Worm (Caenorhabditis elegans): ENCODE measurements around the gene Y38H6C.13.
A peak's percentile ranks its signal among the peaks of the same experiment; 100 is the strongest.

Y38H6C.13 gene

DNA sequence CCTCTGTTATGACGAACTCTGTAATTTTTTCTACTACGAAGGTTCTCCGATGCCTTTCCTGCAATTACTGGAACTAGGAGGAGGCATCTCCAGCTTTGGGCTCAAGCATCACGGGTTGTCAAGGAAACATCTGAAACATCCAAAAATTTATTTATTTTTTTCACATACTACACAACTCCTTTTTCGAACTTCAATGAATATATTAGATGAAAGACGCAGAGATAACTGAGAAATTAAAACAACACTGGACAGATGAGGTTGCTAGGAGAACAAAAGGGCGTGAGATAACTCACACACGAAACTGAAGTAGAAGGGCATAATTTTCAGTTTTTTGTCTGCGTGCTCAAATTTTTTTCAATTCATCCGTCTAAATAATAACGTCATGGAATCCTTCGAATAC is at the start of gene Y38H6C.13:
Gene Y38H6C.13 (plus strand): TSS at position 301 of the 400 bp plus-strand sequence.
- no peak for TF ChIP-seq jun-1 (tag; optimal IDR thresholded peaks at IDR 0.05)
- no peak for TF ChIP-seq zip-11 (GFP tag; IDR thresholded peaks at IDR 0.05)
- TF ChIP-seq ctbp-1 (GFP tag; IDR thresholded peaks at IDR 0.05) = no peak
- TF ChIP-seq mdl-1 (tag; optimal IDR thresholded peaks at IDR 0.05) = no peak
- TF ChIP-seq fkh-10 (GFP tag; optimal IDR thresholded peaks at IDR 0.05) = no peak
- TF ChIP-seq ama-1 (optimal IDR thresholded peaks at IDR 0.05) = no peak
- TF ChIP-seq ztf-7 (tag; optimal IDR thresholded peaks at IDR 0.05) = no peak
- no peak for TF ChIP-seq lin-39 (tag; optimal IDR thresholded peaks at IDR 0.05)
- TF ChIP-seq dve-1 (tag; optimal IDR thresholded peaks at IDR 0.05; ENCODE audit: insufficient read depth) = no peak
- TF ChIP-seq lin-29 (GFP tag; IDR thresholded peaks at IDR 0.05) = no peak

DNA sequence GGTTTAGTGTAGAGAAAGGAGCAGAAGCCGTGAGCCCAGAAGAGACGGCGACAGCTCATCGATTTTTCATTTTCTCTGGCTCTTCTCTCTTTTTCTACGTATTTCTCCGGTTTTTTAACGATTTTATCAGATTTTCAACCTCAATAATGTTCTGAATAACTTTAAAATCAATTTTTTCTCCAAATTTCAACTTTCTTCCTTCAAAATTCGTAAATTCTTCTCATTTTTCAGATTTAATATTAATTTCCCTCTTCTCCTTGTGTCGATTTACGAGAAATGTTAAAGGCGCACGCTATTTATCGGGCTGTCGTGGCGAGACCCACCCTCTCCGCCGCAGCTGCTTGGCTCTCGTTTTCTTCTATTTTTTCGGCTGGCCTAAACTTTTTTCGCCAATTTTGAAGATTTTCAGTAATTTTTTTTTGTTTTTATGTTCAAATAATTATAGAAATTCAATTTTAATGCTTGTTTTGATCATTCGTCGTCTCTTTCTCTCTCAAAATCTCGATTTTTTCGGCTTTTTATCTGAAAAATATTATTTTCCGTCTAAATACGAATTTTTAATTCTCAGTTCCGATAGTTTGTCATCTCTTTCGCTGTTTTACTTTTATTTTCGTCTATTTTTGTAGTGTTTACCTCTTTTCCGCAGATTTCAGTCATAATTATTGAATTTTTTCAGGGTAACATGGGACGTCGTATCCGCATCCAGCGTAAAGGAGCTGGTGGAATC is 48.4 kb upstream of the Y38H6C.13 start, which contains the start of the genes calf-1 and rpl-2:
Gene calf-1 (minus strand): TSS at position 77 of the 727 bp plus-strand sequence.
Gene rpl-2 (plus strand): TSS at position 677 of the 727 bp plus-strand sequence.
- peak; percentile 23 for TF ChIP-seq nhr-11 (tag; optimal IDR thresholded peaks at IDR 0.05)
- peak; percentile 22 for TF ChIP-seq rbr-2 (tag; optimal IDR thresholded peaks at IDR 0.05)
- no peak for TF ChIP-seq unc-39 (tag; optimal IDR thresholded peaks at IDR 0.05)
- peak; percentile 55 for TF ChIP-seq dpl-1 (GFP tag; optimal IDR thresholded peaks at IDR 0.05)
- peak; percentile 29 for TF ChIP-seq nhr-77 (tag; optimal IDR thresholded peaks at IDR 0.05)
- peak; percentile 0 to 73 for TF ChIP-seq lsy-2 (tag; optimal IDR thresholded peaks at IDR 0.05)
- no peak for TF ChIP-seq T26A8.4 (GFP tag; IDR thresholded peaks at IDR 0.05)
- TF ChIP-seq hlh-30 (tag; optimal IDR thresholded peaks at IDR 0.05; ENCODE audit: insufficient read depth) = peak; percentile 68
- peak; percentile 69 for TF ChIP-seq mep-1 (tag; optimal IDR thresholded peaks at IDR 0.05)
- TF ChIP-seq ctbp-1 (GFP tag; IDR thresholded peaks at IDR 0.05) = no peak
- no peak for TF ChIP-seq ceh-62 (tag; optimal IDR thresholded peaks at IDR 0.05)
- TF ChIP-seq nhr-6 (tag; optimal IDR thresholded peaks at IDR 0.05) = peak; percentile 26
- TF ChIP-seq unc-130 (GFP tag; optimal IDR thresholded peaks at IDR 0.05) = peak; percentile 23
- peak in 1 of 2 experiments; percentile 2 for TF ChIP-seq mdl-1 (tag; optimal IDR thresholded peaks at IDR 0.05)
- no peak for TF ChIP-seq lin-15B (tag; optimal IDR thresholded peaks at IDR 0.05)
- no peak for TF ChIP-seq ama-1 (optimal IDR thresholded peaks at IDR 0.05)
- no peak for TF ChIP-seq nhr-111 (GFP tag; optimal IDR thresholded peaks at IDR 0.05)
- no peak for TF ChIP-seq ceh-32 (tag; optimal IDR thresholded peaks at IDR 0.05; ENCODE audit: poor library complexity)
- TF ChIP-seq nhr-10 (tag; optimal IDR thresholded peaks at IDR 0.05) = no peak
- TF ChIP-seq R02D3.7 (tag; optimal IDR thresholded peaks at IDR 0.05) = peak; percentile 73
- no peak for TF ChIP-seq ceh-28 (tag; optimal IDR thresholded peaks at IDR 0.05)
- peak; percentile 82 for TF ChIP-seq mes-2 (tag; optimal IDR thresholded peaks at IDR 0.05; ENCODE audit: poor library complexity, severe bottlenecking)
- peak; percentile 55 for TF ChIP-seq hlh-11 (tag; optimal IDR thresholded peaks at IDR 0.05)
- peak; percentile 44; the same call in 1 of the 2 replicates for TF ChIP-seq lin-38 (GFP tag; IDR thresholded peaks at IDR 0.05)
- peak; percentile 55 for TF ChIP-seq dve-1 (tag; optimal IDR thresholded peaks at IDR 0.05; ENCODE audit: insufficient read depth)
- TF ChIP-seq arid-1 (GFP tag; conservative IDR thresholded peaks at IDR 0.05) = no peak
- TF ChIP-seq nhr-28 (tag; optimal IDR thresholded peaks at IDR 0.05) = peak; percentile 21
- no peak for TF ChIP-seq F10B5.3 (tag; optimal IDR thresholded peaks at IDR 0.05)
- TF ChIP-seq pha-4 (GFP tag; IDR thresholded peaks at IDR 0.05) = 0 out of 2 replicates have a peak, but pooled peaks have one; percentile 49
- TF ChIP-seq pha-4 (tag; optimal IDR thresholded peaks at IDR 0.05) = no peak
- no peak for TF ChIP-seq fkh-10 (GFP tag; optimal IDR thresholded peaks at IDR 0.05)
- no peak for TF ChIP-seq mxl-2 (GFP tag; conservative IDR thresholded peaks at IDR 0.05)
- no peak for TF ChIP-seq gei-8 (GFP tag; optimal IDR thresholded peaks at IDR 0.05)
- TF ChIP-seq aha-1 (tag) = peak; percentile 94
- no peak for TF ChIP-seq lim-7 (GFP tag; IDR thresholded peaks at IDR 0.05)
- peak in 1 of 2 experiments; percentile 43 for TF ChIP-seq hif-1 (tag; optimal IDR thresholded peaks at IDR 0.05)

Data from whole organism, L4 larva.